Worm (Caenorhabditis elegans) whole organism, L3 larva: ENCODE measurements around the gene srh-222.
A peak's percentile ranks its signal among the peaks of the same experiment; 100 is the strongest.
"Not testable (repeated sequence)": the region's sequence is repeated elsewhere in the genome, so short reads cannot be mapped to it uniquely, and the experiment has no call there.

Experiments
- aly-2 ChIP-seq: fragments of 150-350 bp; optimal IDR thresholded peaks from 2 replicates; lab custom pipeline; 2014; ENCODE audit warnings: missing biosample characterization, missing genetic modification characterization
- ama-1 ChIP-seq: fragments of 150-350 bp; optimal IDR thresholded peaks from 2 replicates; lab custom pipeline; 2018
- ceh-16 ChIP-seq: sonication (generic microtip); optimal IDR thresholded peaks from 2 replicates; lab custom pipeline; 2017; ENCODE audit warnings: missing biosample characterization, missing genetic modification characterization
- ceh-28 ChIP-seq: fragments of 150-350 bp; optimal IDR thresholded peaks from 2 replicates; lab custom pipeline; 2014; ENCODE audit warnings: missing biosample characterization, missing genetic modification reagents, missing genetic modification characterization
- ceh-9 ChIP-seq: sonication (generic microtip); optimal IDR thresholded peaks from 2 replicates; lab custom pipeline; 2018; ENCODE audit warnings: missing biosample characterization, missing genetic modification characterization
- daf-12 ChIP-seq: fragments of 150-350 bp; optimal IDR thresholded peaks from 2 replicates; lab custom pipeline; 2014; ENCODE audit warnings: missing biosample characterization, missing genetic modification reagents, missing genetic modification characterization
- egl-27 ChIP-seq: sonication (generic microtip); optimal IDR thresholded peaks from 4 replicates; lab custom pipeline; 2017; ENCODE audit warnings: missing biosample characterization, missing genetic modification reagents, missing genetic modification characterization
- elt-1 ChIP-seq: fragments of 150-350 bp; optimal IDR thresholded peaks from 2 replicates; lab custom pipeline; 2014; ENCODE audit warnings: missing biosample characterization, missing genetic modification characterization
- elt-2 ChIP-seq: sonication (generic microtip); optimal IDR thresholded peaks from 2 replicates; lab custom pipeline; 2016; ENCODE audit warnings: missing genetic modification reagents, mild to moderate bottlenecking, missing genetic modification characterization, missing compliant biosample characterization
- eor-1 ChIP-seq, 2 experiments: fragments of 150-350 bp; optimal IDR thresholded peaks; 2 replicates each; lab custom pipeline; 2014 to 2018; ENCODE audit warnings: missing biosample characterization in 2 of 2, missing genetic modification characterization in 2 of 2
- fkh-2 ChIP-seq: fragments of 150-350 bp; optimal IDR thresholded peaks from 2 replicates; lab custom pipeline; 2014; ENCODE audit warnings: missing biosample characterization, missing genetic modification reagents, missing genetic modification characterization
- fos-1 ChIP-seq: fragments of 150-350 bp; optimal IDR thresholded peaks from 2 replicates; lab custom pipeline; 2014; ENCODE audit warnings: missing biosample characterization, missing genetic modification characterization
- hmg-11 ChIP-seq: sonication (generic microtip); optimal IDR thresholded peaks from 2 replicates; lab custom pipeline; 2016; ENCODE audit warnings: missing genetic modification characterization, missing compliant biosample characterization
- jun-1 ChIP-seq: fragments of 150-350 bp; optimal IDR thresholded peaks from 2 replicates; lab custom pipeline; 2014; ENCODE audit warnings: missing biosample characterization, missing genetic modification reagents, missing genetic modification characterization
- lin-15B ChIP-seq: fragments of 150-350 bp; optimal IDR thresholded peaks from 2 replicates; lab custom pipeline; 2014; ENCODE audit warnings: missing biosample characterization, missing genetic modification characterization
- lin-39 ChIP-seq: fragments of 150-350 bp; optimal IDR thresholded peaks from 2 replicates; lab custom pipeline; 2018; ENCODE audit warnings: missing biosample characterization, missing genetic modification reagents, missing genetic modification characterization
- lsy-12 ChIP-seq: sonication (generic microtip); optimal IDR thresholded peaks from 2 replicates; lab custom pipeline; 2016; ENCODE audit warnings: mild to moderate bottlenecking, missing genetic modification characterization, missing compliant biosample characterization
- mdl-1 ChIP-seq: fragments of 150-350 bp; optimal IDR thresholded peaks from 2 replicates; lab custom pipeline; 2014; ENCODE audit warnings: missing biosample characterization, missing genetic modification characterization
- nfya-1 ChIP-seq: sonication (generic microtip); optimal IDR thresholded peaks from 2 replicates; lab custom pipeline; 2017; ENCODE audit warnings: missing genetic modification characterization, mild to moderate bottlenecking, missing compliant biosample characterization, antibody characterized with exemption, moderate library complexity; ENCODE audit not compliant: insufficient read depth
- nhr-11 ChIP-seq: fragments of 150-350 bp; optimal IDR thresholded peaks from 2 replicates; lab custom pipeline; 2014; ENCODE audit warnings: missing biosample characterization, missing genetic modification characterization
- nhr-23 ChIP-seq: fragments of 150-350 bp; optimal IDR thresholded peaks from 2 replicates; lab custom pipeline; 2014; ENCODE audit warnings: missing biosample characterization, missing genetic modification reagents, missing genetic modification characterization
- nhr-237 ChIP-seq: fragments of 150-350 bp; optimal IDR thresholded peaks from 2 replicates; lab custom pipeline; 2014; ENCODE audit warnings: missing biosample characterization, missing genetic modification characterization
- nhr-25 ChIP-seq: sonication (generic microtip); optimal IDR thresholded peaks from 2 replicates; lab custom pipeline; 2017; ENCODE audit warnings: missing biosample characterization, missing genetic modification characterization
- nhr-28 ChIP-seq: fragments of 150-350 bp; optimal IDR thresholded peaks from 2 replicates; lab custom pipeline; 2014; ENCODE audit warnings: missing biosample characterization, missing genetic modification characterization
- nhr-43 ChIP-seq: sonication (generic microtip); optimal IDR thresholded peaks from 2 replicates; lab custom pipeline; 2016; ENCODE audit warnings: mild to moderate bottlenecking, missing genetic modification characterization, missing compliant biosample characterization; ENCODE audit not compliant: poor library complexity, severe bottlenecking
- nhr-67 ChIP-seq: fragments of 150-350 bp; optimal IDR thresholded peaks from 2 replicates; lab custom pipeline; 2014; ENCODE audit warnings: missing biosample characterization, missing genetic modification characterization
- nhr-77 ChIP-seq: fragments of 150-350 bp; optimal IDR thresholded peaks from 2 replicates; lab custom pipeline; 2014; ENCODE audit warnings: missing biosample characterization, missing genetic modification characterization
- pha-4 ChIP-seq: fragments of 150-350 bp; optimal IDR thresholded peaks from 2 replicates; lab custom pipeline; 2014; ENCODE audit warnings: missing biosample characterization, missing genetic modification reagents, missing genetic modification characterization
- pqm-1 ChIP-seq: fragments of 150-350 bp; optimal IDR thresholded peaks from 2 replicates; lab custom pipeline; 2017; ENCODE audit warnings: missing biosample characterization, missing genetic modification characterization, inconsistent platforms
- sea-2 ChIP-seq: fragments of 150-350 bp; sonication (generic microtip); optimal IDR thresholded peaks from 4 replicates; lab custom pipeline; 2014; ENCODE audit warnings: missing biosample characterization, missing genetic modification reagents, missing genetic modification characterization
- snpc-4 ChIP-seq: fragments of 150-350 bp; optimal IDR thresholded peaks from 2 replicates; lab custom pipeline; 2014; ENCODE audit warnings: missing biosample characterization, missing genetic modification characterization
- tbx-2 ChIP-seq: sonication (generic microtip); optimal IDR thresholded peaks from 2 replicates; lab custom pipeline; 2016; ENCODE audit warnings: mild to moderate bottlenecking, missing genetic modification characterization, missing compliant biosample characterization
- zag-1 ChIP-seq: fragments of 150-350 bp; optimal IDR thresholded peaks from 2 replicates; lab custom pipeline; 2014; ENCODE audit warnings: missing biosample characterization, missing genetic modification characterization
- ztf-11 ChIP-seq: fragments of 150-350 bp; optimal IDR thresholded peaks from 2 replicates; lab custom pipeline; 2014; ENCODE audit warnings: missing biosample characterization, missing genetic modification characterization
- ztf-4 ChIP-seq: fragments of 150-350 bp; optimal IDR thresholded peaks from 2 replicates; lab custom pipeline; 2014; ENCODE audit warnings: missing biosample characterization, missing genetic modification characterization

The srh-222 gene

DNA sequence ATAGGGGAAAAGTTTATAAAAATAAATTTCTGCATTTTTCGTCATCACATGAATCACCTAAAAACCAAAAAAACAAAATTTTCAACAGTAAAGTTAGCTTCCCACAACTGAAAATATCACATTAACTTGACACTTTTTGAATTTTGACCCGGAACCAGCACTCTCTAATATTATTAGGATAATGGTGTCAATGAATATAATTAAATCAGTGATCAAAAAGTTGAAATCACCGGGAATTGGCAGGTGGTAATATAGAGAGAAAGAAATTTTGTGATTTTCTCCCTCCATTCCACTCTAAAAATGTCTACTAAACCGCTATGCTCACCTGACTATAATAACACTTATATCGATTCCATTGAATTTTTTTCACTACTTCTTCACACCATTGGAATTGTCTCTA, at the start of gene srh-222:
Gene srh-222 (plus strand): TSS at position 301 of the 400 bp plus-strand sequence.
- no peak for TF ChIP-seq nhr-23 (tag; lab: Kevin White, UChicago)
- TF ChIP-seq lin-15B (tag; lab: Kevin White, UChicago), result no peak
- TF ChIP-seq eor-1 (tag; optimal IDR thresholded peaks at IDR 0.05; lab: Kevin White, UChicago), result no peak
- no peak for TF ChIP-seq jun-1 (tag; lab: Kevin White, UChicago)
- TF ChIP-seq nhr-237 (tag; lab: Kevin White, UChicago), result no peak
- no peak for TF ChIP-seq nhr-11 (tag; lab: Kevin White, UChicago)
- TF ChIP-seq nfya-1 (tag; lab: Kevin White, UChicago), result no peak
- TF ChIP-seq, all 47 proteins: peak for 0

DNA sequence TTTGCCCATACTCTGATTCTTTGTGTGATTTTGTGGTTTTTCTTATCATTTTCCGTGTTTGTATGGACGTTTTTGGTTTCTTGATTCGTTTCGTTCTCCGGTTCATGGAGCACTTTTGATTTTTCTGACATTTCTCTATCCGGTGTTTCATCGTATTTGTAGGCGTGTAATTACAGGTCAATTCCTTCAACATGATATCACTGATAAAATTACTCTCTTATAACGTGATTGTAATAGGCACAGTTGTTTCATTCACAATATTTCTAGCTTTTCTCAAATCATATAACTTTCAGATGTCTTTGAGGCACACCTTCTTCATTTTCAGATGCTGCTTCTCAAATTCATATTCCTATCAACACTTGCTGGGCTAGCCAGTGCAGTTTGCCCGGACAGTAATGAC, 47.2 kb upstream of the srh-222 start, which contains the start of gene clec-70:
Gene clec-70 (plus strand): TSS at position 301 of the 400 bp plus-strand sequence.
- not testable (repeated sequence) for TF ChIP-seq snpc-4; fos-1 (tag; lab: Kevin White, UChicago); zag-1 (tag; lab: Kevin White, UChicago)

DNA sequence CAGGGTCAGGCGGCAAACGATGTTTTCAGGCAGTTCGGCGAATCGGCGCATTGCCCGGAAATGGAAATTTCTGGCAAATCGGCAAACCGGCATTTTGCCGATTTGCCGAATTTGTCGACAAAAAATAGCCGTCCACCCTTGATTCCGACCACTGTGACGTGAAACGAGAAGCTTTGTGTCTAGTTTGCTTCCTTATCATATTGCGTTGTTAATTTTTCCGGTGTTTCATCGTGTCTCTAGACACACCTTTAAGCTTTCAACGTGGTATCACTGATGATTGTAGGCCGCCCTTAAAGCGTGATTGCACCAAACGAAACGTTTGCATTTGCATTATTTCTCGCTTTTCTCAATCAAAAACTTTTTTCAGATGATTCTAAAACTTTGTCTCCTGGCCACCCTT, 42.5 kb upstream of the srh-222 start, which contains the start of gene clec-71:
Gene clec-71 (plus strand): TSS at position 362 of the 400 bp plus-strand sequence.
- TF ChIP-seq sea-2, result no peak
- TF ChIP-seq eor-1 (tag; optimal IDR thresholded peaks at IDR 0.05; lab: Kevin White, UChicago), result no peak
- TF ChIP-seq nhr-23 (tag; lab: Kevin White, UChicago), result no peak
- TF ChIP-seq elt-2 (tag; lab: Kevin White, UChicago), result peak; percentile 6

DNA sequence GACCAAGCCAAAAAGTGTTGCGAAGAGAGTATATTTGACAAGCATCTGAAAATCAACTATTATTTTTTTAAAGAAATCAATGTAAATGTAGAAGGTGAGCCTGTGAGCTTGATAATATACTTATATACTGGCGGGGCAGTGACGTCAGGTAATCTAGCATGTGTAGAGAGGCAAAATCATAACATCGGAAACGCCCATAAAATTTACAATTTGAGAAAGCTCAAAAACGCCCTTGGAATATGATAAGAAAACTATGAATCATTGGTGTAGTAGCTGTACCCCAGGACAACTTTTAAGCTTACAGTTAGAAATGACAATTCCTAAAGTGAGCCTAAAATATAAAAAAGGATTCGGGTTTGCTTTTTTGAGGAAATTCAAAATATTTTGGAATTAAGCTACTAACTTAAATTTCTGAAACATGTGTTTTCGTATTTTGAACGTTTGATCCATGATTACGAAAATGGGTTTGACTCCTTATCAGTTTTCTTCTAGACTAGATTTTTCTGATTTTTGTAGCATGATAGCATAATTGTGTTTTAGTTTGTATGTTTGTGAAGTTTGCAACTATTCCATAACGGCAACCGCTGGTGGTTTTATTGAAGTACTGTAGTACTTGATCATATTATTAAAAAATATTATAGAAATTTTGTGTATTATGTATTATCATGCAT, 37.8 kb upstream of the srh-222 start, which contains the start of gene clec-174:
Gene clec-174 (minus strand): TSS at position 51 of the 671 bp plus-strand sequence.
- TF ChIP-seq nhr-43 (no peak), elt-1 (tag; lab: Kevin White, UChicago) (no peak), nhr-237 (tag; lab: Kevin White, UChicago) (no peak), mdl-1 (no peak), nhr-11 (tag; lab: Kevin White, UChicago) (no peak), ztf-4 (tag; lab: Kevin White, UChicago) (no peak), nhr-23 (tag; lab: Kevin White, UChicago) (no peak), egl-27 (tag; lab: Kevin White, UChicago) (no peak), hmg-11 (tag; lab: Kevin White, UChicago) (no peak), pqm-1 (tag; lab: Kevin White, UChicago) (peak; percentile 22), ceh-9 (tag; lab: Kevin White, UChicago) (no peak), lin-15B (tag; lab: Kevin White, UChicago) (no peak), ztf-11 (no peak), nhr-28 (tag; lab: Kevin White, UChicago) (no peak), elt-2 (tag; lab: Kevin White, UChicago) (peak; percentile 49), eor-1 (tag; optimal IDR thresholded peaks at IDR 0.05; lab: Kevin White, UChicago) (no peak)

DNA sequence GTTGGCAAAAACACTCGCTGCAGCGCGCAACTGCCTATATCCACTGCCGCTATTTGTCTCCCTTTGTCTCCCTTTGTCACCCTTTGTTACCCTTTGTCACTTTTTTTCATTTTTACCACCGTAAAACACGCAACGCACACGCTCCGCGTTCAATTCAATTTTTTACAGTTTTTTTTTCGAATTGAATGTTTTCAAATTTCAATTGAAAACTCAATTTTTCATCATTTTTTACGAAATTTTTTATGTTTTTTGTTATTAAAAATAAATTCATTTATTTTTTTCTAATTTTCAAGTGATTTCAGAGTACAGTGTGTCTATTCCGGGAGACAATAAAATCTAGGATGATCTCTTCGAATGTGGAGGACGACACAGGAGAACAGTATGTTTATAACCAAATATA, 36.6 kb upstream of the srh-222 start, which contains the start of gene Y46C8AL.11:
Gene Y46C8AL.11 (plus strand): TSS at position 301 of the 400 bp plus-strand sequence.
- TF ChIP-seq ceh-28 (tag; lab: Kevin White, UChicago) (no peak), nhr-77 (tag; lab: Kevin White, UChicago) (no peak), elt-2 (tag; lab: Kevin White, UChicago) (no peak), pha-4 (tag; lab: Kevin White, UChicago) (no peak), lin-39 (tag; lab: Kevin White, UChicago) (no peak), elt-1 (tag; lab: Kevin White, UChicago) (no peak), tbx-2 (tag; lab: Kevin White, UChicago) (no peak), aly-2 (tag; lab: Kevin White, UChicago) (no peak), fkh-2 (tag; lab: Kevin White, UChicago) (no peak), nhr-237 (tag; lab: Kevin White, UChicago) (no peak), daf-12 (tag; lab: Kevin White, UChicago) (no peak), ceh-16 (tag; lab: Kevin White, UChicago) (no peak), egl-27 (tag; lab: Kevin White, UChicago) (no peak), ztf-4 (tag; lab: Kevin White, UChicago) (no peak), nhr-25 (no peak), lin-15B (tag; lab: Kevin White, UChicago) (no peak), nhr-67 (tag; lab: Kevin White, UChicago) (no peak), lsy-12 (tag; lab: Kevin White, UChicago) (no peak), eor-1 (tag; optimal IDR thresholded peaks at IDR 0.05; lab: Kevin White, UChicago) (no peak), ama-1 (lab: Kevin White, UChicago) (no peak)
